Worm (Caenorhabditis elegans) whole organism, L4 larva: ENCODE data around the gene nhr-192.
A peak's percentile ranks its signal among the peaks of the same experiment; 100 is the strongest.
"Not testable (repeated sequence)": the region's sequence is repeated elsewhere in the genome, so short reads cannot be mapped to it uniquely, and the experiment has no call there.

Experiments
- T26A8.4 ChIP-seq: fragments of 200-800 bp; sonication (Bioruptor generic); IDR thresholded peaks from 2 replicates; pipeline ENCODE4 v1.3.6; 2022; ENCODE audit warnings: missing genetic modification characterization, missing compliant biosample characterization
- Y48G9A.11 ChIP-seq: fragments of 200-800 bp; sonication (Bioruptor generic); IDR thresholded peaks from 2 replicates; pipeline ENCODE4 v1.3.6; 2022; ENCODE audit warnings: missing genetic modification reagents, missing genetic modification characterization, missing compliant biosample characterization
- Y75B8A.6 ChIP-seq: fragments of 200-800 bp; sonication (Bioruptor generic); IDR thresholded peaks from 2 replicates; pipeline ENCODE4 v1.3.6; 2022; ENCODE audit warnings: missing genetic modification reagents, missing genetic modification characterization, missing compliant biosample characterization
- aha-1 ChIP-seq: fragments of 150-350 bp; peaks from one replicate; lab custom pipeline; 2014; ENCODE audit warnings: missing biosample characterization, missing genetic modification characterization
- ama-1 ChIP-seq: fragments of 150-350 bp; optimal IDR thresholded peaks from 2 replicates; lab custom pipeline; 2014; ENCODE audit warnings: inconsistent platforms, mixed read lengths
- arid-1 ChIP-seq: fragments of 200-800 bp; sonication (Bioruptor generic); conservative IDR thresholded peaks from 2 replicates; pipeline ENCODE4 v1.3.6; 2022; ENCODE audit warnings: missing genetic modification reagents, missing genetic modification characterization, missing compliant biosample characterization
- ceh-20 ChIP-seq: fragments of 200-800 bp; sonication (Bioruptor generic); IDR thresholded peaks from 2 replicates; pipeline ENCODE4 v1.3.6; 2022; ENCODE audit warnings: missing genetic modification reagents, missing genetic modification characterization, missing compliant biosample characterization
- ceh-44 ChIP-seq: fragments of 200-800 bp; sonication (Bioruptor generic); IDR thresholded peaks from 2 replicates; pipeline ENCODE4 v1.3.6; 2022; ENCODE audit warnings: missing genetic modification reagents, missing genetic modification characterization, missing compliant biosample characterization
- ctbp-1 ChIP-seq: fragments of 200-800 bp; sonication (Bioruptor generic); IDR thresholded peaks from 2 replicates; pipeline ENCODE4 v1.3.6; 2022; ENCODE audit warnings: missing genetic modification reagents, missing genetic modification characterization, missing compliant biosample characterization
- dmd-6 ChIP-seq: fragments of 200-800 bp; sonication (Bioruptor generic); IDR thresholded peaks from 2 replicates; pipeline ENCODE4 v1.3.6; 2022; ENCODE audit warnings: missing genetic modification reagents, missing genetic modification characterization, missing compliant biosample characterization
- dmd-8 ChIP-seq: fragments of 200-800 bp; sonication (Bioruptor generic); IDR thresholded peaks from 2 replicates; pipeline ENCODE4 v1.3.6; 2022; ENCODE audit warnings: missing genetic modification characterization, missing compliant biosample characterization
- dmd-9 ChIP-seq: fragments of 200-800 bp; sonication (Bioruptor generic); IDR thresholded peaks from 2 replicates; pipeline ENCODE4 v1.3.6; 2022; ENCODE audit warnings: missing genetic modification reagents, missing genetic modification characterization, missing compliant biosample characterization
- egl-43 ChIP-seq: fragments of 200-800 bp; sonication (Bioruptor generic); IDR thresholded peaks from 2 replicates; pipeline ENCODE4 v1.3.6; 2022; ENCODE audit warnings: missing genetic modification reagents, missing genetic modification characterization, missing compliant biosample characterization
- hlh-30 ChIP-seq: sonication (generic microtip); optimal IDR thresholded peaks from 2 replicates; lab custom pipeline; 2017; ENCODE audit warnings: antibody characterized with exemption, mild to moderate bottlenecking, missing genetic modification characterization, missing compliant biosample characterization; ENCODE audit not compliant: insufficient read depth
- hmg-1.1 ChIP-seq: fragments of 200-800 bp; sonication (Bioruptor generic); IDR thresholded peaks from 2 replicates; pipeline ENCODE4 v1.3.6; 2022; ENCODE audit warnings: missing genetic modification reagents, missing genetic modification characterization, missing compliant biosample characterization
- lin-15B ChIP-seq: fragments of 150-350 bp; sonication (generic microtip); optimal IDR thresholded peaks from 3 replicates; lab custom pipeline; 2014; ENCODE audit warnings: missing biosample characterization, missing genetic modification characterization
- lin-29 ChIP-seq: fragments of 200-800 bp; sonication (Bioruptor generic); IDR thresholded peaks from 2 replicates; pipeline ENCODE4 v1.3.6; 2022; ENCODE audit warnings: missing genetic modification reagents, missing genetic modification characterization, missing compliant biosample characterization
- lin-38 ChIP-seq: fragments of 200-800 bp; sonication (Bioruptor generic); IDR thresholded peaks from 2 replicates; pipeline ENCODE4 v1.3.6; 2022; ENCODE audit warnings: missing genetic modification reagents, missing genetic modification characterization, missing compliant biosample characterization
- madf-9 ChIP-seq: fragments of 200-800 bp; sonication (Bioruptor generic); conservative IDR thresholded peaks from 2 replicates; pipeline ENCODE4 v1.3.6; 2022; ENCODE audit warnings: missing genetic modification reagents, missing genetic modification characterization, missing compliant biosample characterization
- mdt-29 ChIP-seq: fragments of 200-800 bp; sonication (Bioruptor generic); IDR thresholded peaks from 2 replicates; pipeline ENCODE4 v1.3.6; 2022; ENCODE audit warnings: missing genetic modification reagents, missing genetic modification characterization, missing compliant biosample characterization
- mep-1 ChIP-seq: fragments of 150-350 bp; sonication (generic microtip); optimal IDR thresholded peaks from 3 replicates; lab custom pipeline; 2014; ENCODE audit warnings: missing biosample characterization, missing genetic modification characterization
- nhr-102 ChIP-seq: sonication (generic microtip); optimal IDR thresholded peaks from 2 replicates; lab custom pipeline; 2016; ENCODE audit warnings: mild to moderate bottlenecking, missing genetic modification characterization, moderate library complexity, missing compliant biosample characterization
- nhr-11 ChIP-seq: fragments of 150-350 bp; optimal IDR thresholded peaks from 2 replicates; lab custom pipeline; 2014; ENCODE audit warnings: missing biosample characterization, missing genetic modification characterization
- nhr-25 ChIP-seq: sonication (generic microtip); optimal IDR thresholded peaks from 2 replicates; lab custom pipeline; 2017; ENCODE audit warnings: missing genetic modification characterization, mild to moderate bottlenecking, missing compliant biosample characterization, antibody characterized with exemption, moderate library complexity, borderline replicate concordance; ENCODE audit not compliant: insufficient read depth
- nhr-28 ChIP-seq: fragments of 150-350 bp; optimal IDR thresholded peaks from 2 replicates; lab custom pipeline; 2014; ENCODE audit warnings: missing biosample characterization, missing genetic modification characterization
- nhr-41 ChIP-seq: fragments of 200-800 bp; sonication (Bioruptor generic); IDR thresholded peaks from 2 replicates; pipeline ENCODE4 v1.3.6; 2022; ENCODE audit warnings: missing genetic modification reagents, missing genetic modification characterization, missing compliant biosample characterization
- pha-4 ChIP-seq, 2 experiments: fragments of 150-350 bp in 1 of 2; fragments of 200-800 bp in 1 of 2; sonication (Bioruptor generic) in 1 of 2; IDR thresholded peaks in 1 of 2; optimal IDR thresholded peaks in 1 of 2; 2 replicates each; pipeline versions ENCODE4 v1.3.6 to Lab custom; 2014 to 2022; ENCODE audit warnings: missing genetic modification characterization in 2 of 2, missing genetic modification reagents in 2 of 2, missing biosample characterization in 1 of 2, missing compliant biosample characterization in 1 of 2
- set-16 ChIP-seq: fragments of 200-800 bp; sonication (Bioruptor generic); IDR thresholded peaks from 2 replicates; pipeline ENCODE4 v1.3.6; 2022; ENCODE audit warnings: missing genetic modification reagents, missing genetic modification characterization, missing compliant biosample characterization
- snpc-4 ChIP-seq: fragments of 150-350 bp; optimal IDR thresholded peaks from 2 replicates; lab custom pipeline; 2014; ENCODE audit warnings: missing biosample characterization, missing genetic modification characterization
- unc-62 ChIP-seq, 3 experiments: fragments of 150-350 bp in 1 of 3; sonication (generic microtip); optimal IDR thresholded peaks in 2 of 3; peaks in 1 of 3; 1 replicate in 1 of 3; 2 replicates in 2 of 3; lab custom pipeline; 2014 to 2017; ENCODE audit warnings: missing biosample characterization in 3 of 3, missing genetic modification characterization in 3 of 3, missing genetic modification reagents in 3 of 3, missing genotype in 1 of 3
- vab-7 ChIP-seq: fragments of 200-800 bp; sonication (Bioruptor generic); IDR thresholded peaks from 2 replicates; pipeline ENCODE4 v1.3.6; 2022; ENCODE audit warnings: missing genetic modification reagents, missing genetic modification characterization, missing compliant biosample characterization
- zfp-3 ChIP-seq: fragments of 200-800 bp; sonication (Bioruptor generic); conservative IDR thresholded peaks from 2 replicates; pipeline ENCODE4 v1.3.6; 2022; ENCODE audit warnings: missing genetic modification reagents, missing genetic modification characterization, missing compliant biosample characterization

The nhr-192 gene

ce11 chrV:10049192-10049816, 21.1 kb downstream of the nhr-192 start:
- peak; percentile 61; the same call in 1 of the 2 replicates for TF ChIP-seq ceh-20 (GFP tag; lab: Robert Waterston, UW)
- peak; percentile 67 for TF ChIP-seq dmd-6 (GFP tag; lab: Robert Waterston, UW)
- peak; percentile 89 for TF ChIP-seq set-16 (GFP tag; lab: Robert Waterston, UW)
- peak; percentile 69 for TF ChIP-seq lin-38 (GFP tag; lab: Robert Waterston, UW)
- 0 out of 2 replicates have a peak, but pooled peaks have one; percentile 56 for TF ChIP-seq madf-9 (GFP tag; lab: Robert Waterston, UW)
- 0 out of 2 replicates have a peak, but pooled peaks have one; percentile 36 for TF ChIP-seq dmd-9 (GFP tag; lab: Robert Waterston, UW)
- peak; percentile 72 for TF ChIP-seq T26A8.4 (GFP tag; lab: Robert Waterston, UW)
- 0 out of 2 replicates have a peak, but pooled peaks have one; percentile 50 for TF ChIP-seq ceh-44 (GFP tag; lab: Robert Waterston, UW)
- peak; percentile 64; the same call in 1 of the 2 replicates for TF ChIP-seq hmg-1.1 (GFP tag; lab: Robert Waterston, UW)
- TF ChIP-seq zfp-3 (GFP tag; lab: Robert Waterston, UW) = 0 out of 2 replicates have a peak, but pooled peaks have one; percentile 54
- peak; percentile 64 for TF ChIP-seq mdt-29 (GFP tag; lab: Robert Waterston, UW)
- peak; percentile 65 for TF ChIP-seq pha-4 (GFP tag; IDR thresholded peaks at IDR 0.05; lab: Robert Waterston, UW)
- TF ChIP-seq pha-4 (tag; optimal IDR thresholded peaks at IDR 0.05; lab: Kevin White, UChicago) = not testable (repeated sequence)
- peak; percentile 31; the same call in 1 of the 2 replicates for TF ChIP-seq Y48G9A.11 (GFP tag; lab: Robert Waterston, UW)
- peak; percentile 75; the same call in 1 of the 2 replicates for TF ChIP-seq nhr-41 (GFP tag; lab: Robert Waterston, UW)
- TF ChIP-seq dmd-8 = 0 out of 2 replicates have a peak, but pooled peaks have one; percentile 26
- 0 out of 2 replicates have a peak, but pooled peaks have one; percentile 21 for TF ChIP-seq vab-7
- 0 out of 2 replicates have a peak, but pooled peaks have one; percentile 20 for TF ChIP-seq ctbp-1 (GFP tag; lab: Robert Waterston, UW)
- peak; percentile 51; the same call in 1 of the 2 replicates for TF ChIP-seq lin-29 (GFP tag; lab: Robert Waterston, UW)
- TF ChIP-seq arid-1 (GFP tag; lab: Robert Waterston, UW) = peak; percentile 31; the same call in 1 of the 2 replicates
- TF ChIP-seq nhr-102 (tag; lab: Kevin White, UChicago) = peak; percentile 16

ce11 chrV:10047189-10047588, 23.3 kb downstream of the nhr-192 start:
- TF ChIP-seq egl-43 (GFP tag; lab: Robert Waterston, UW) = peak; percentile 22; the same call in 1 of the 2 replicates
- TF ChIP-seq Y75B8A.6 (GFP tag; lab: Robert Waterston, UW) = no peak
- TF ChIP-seq nhr-11 (tag; lab: Kevin White, UChicago) = no peak
- TF ChIP-seq, all 104 proteins: peak for 1

- peak; percentile 43 for TF ChIP-seq nhr-25 (tag; lab: Kevin White, UChicago)
- TF ChIP-seq snpc-4 (tag; lab: Kevin White, UChicago) = no peak
- TF ChIP-seq nhr-28 (tag; lab: Kevin White, UChicago) = peak; percentile 16
- TF ChIP-seq unc-62 (GFP tag; optimal IDR thresholded peaks at IDR 0.05 in 1 of 2; lab: Kevin White, UChicago) = peak in 1 of 2 experiments; percentile 74
- TF ChIP-seq unc-62 (tag; optimal IDR thresholded peaks at IDR 0.05; lab: Kevin White, UChicago) = no peak
- TF ChIP-seq nhr-41 (GFP tag; lab: Robert Waterston, UW) = no peak
- peak; percentile 86 for TF ChIP-seq aha-1 (tag; lab: Kevin White, UChicago)
- peak; percentile 7 for TF ChIP-seq hlh-30 (tag; lab: Kevin White, UChicago)
- TF ChIP-seq mep-1 = peak; percentile 22
- TF ChIP-seq lin-15B (tag; lab: Kevin White, UChicago) = no peak
- TF ChIP-seq nhr-11 (tag; lab: Kevin White, UChicago) = peak; percentile 2
- TF ChIP-seq ama-1 (lab: Kevin White, UChicago) = peak; percentile 56
- 0 out of 2 replicates have a peak, but pooled peaks have one; percentile 25 for TF ChIP-seq dmd-8
- 0 out of 2 replicates have a peak, but pooled peaks have one; percentile 19 for TF ChIP-seq T26A8.4 (GFP tag; lab: Robert Waterston, UW)
- TF ChIP-seq, all 104 proteins: peak for 10
These were observed 23.9 kb downstream of the nhr-192 start for ce11 chrV:10046503-10046902.
